Fruit fly (Drosophila melanogaster) whole organism, embryonic: ENCODE measurements around the gene Alh.

Source experiments
- Aef1 ChIP-seq: fragments of 200-800 bp; sonication (Bioruptor generic); IDR thresholded peaks from 3 replicates; pipeline ENCODE4 v1.3.6; 2022; ENCODE audit warnings: missing biosample characterization, missing genetic modification characterization
- BEAF-32 ChIP-seq: fragments of 200-800 bp; sonication (Bioruptor generic); optimal IDR thresholded peaks from 3 replicates; lab custom pipeline; 2017; ENCODE audit warnings: missing biosample characterization, missing genetic modification characterization, mild to moderate bottlenecking, moderate library complexity, missing genetic modification reagents
- CG13123 ChIP-seq: fragments of 200-800 bp; sonication (Bioruptor generic); optimal IDR thresholded peaks from 2 replicates; lab custom pipeline; 2016; ENCODE audit warnings: missing biosample characterization, missing genetic modification characterization
- CG15514 ChIP-seq: fragments of 200-800 bp; sonication (Bioruptor generic); optimal IDR thresholded peaks from 3 replicates; lab custom pipeline; 2017; ENCODE audit warnings: missing biosample characterization, missing genetic modification characterization, mild to moderate bottlenecking, moderate library complexity, missing genetic modification reagents
- CG1602 ChIP-seq: fragments of 200-800 bp; sonication (Bioruptor generic); optimal IDR thresholded peaks from 3 replicates; lab custom pipeline; 2016; ENCODE audit warnings: missing biosample characterization, missing genetic modification characterization
- CG17802 ChIP-seq: fragments of 200-800 bp; sonication (Bioruptor generic); optimal IDR thresholded peaks from 2 replicates; lab custom pipeline; 2018; ENCODE audit warnings: missing biosample characterization, mild to moderate bottlenecking, missing genetic modification characterization, moderate library complexity
- CG34224 ChIP-seq: fragments of 200-800 bp; sonication (Bioruptor generic); IDR thresholded peaks from 3 replicates; pipeline ENCODE4 v1.3.6; 2022; ENCODE audit warnings: missing biosample characterization, missing genetic modification characterization; ENCODE audit not compliant: partially characterized antibody
- CG42726 ChIP-seq: fragments of 200-800 bp; sonication (Bioruptor generic); IDR thresholded peaks from 2 replicates; pipeline ENCODE4 v1.3.6; 2022; ENCODE audit warnings: missing biosample characterization, missing genetic modification characterization; ENCODE audit not compliant: partially characterized antibody
- CG4617 ChIP-seq: fragments of 200-800 bp; sonication (Bioruptor generic); optimal IDR thresholded peaks from 3 replicates; lab custom pipeline; 2016; ENCODE audit warnings: missing biosample characterization, missing genetic modification characterization, borderline replicate concordance
- CG4707 ChIP-seq: fragments of 200-800 bp; sonication (Bioruptor generic); optimal IDR thresholded peaks from 2 replicates; lab custom pipeline; 2018; ENCODE audit warnings: missing biosample characterization, mild to moderate bottlenecking, missing genetic modification characterization, moderate library complexity
- CG7271 ChIP-seq: fragments of 200-800 bp; sonication (Bioruptor generic); optimal IDR thresholded peaks from 2 replicates; lab custom pipeline; 2018; ENCODE audit warnings: missing biosample characterization, mild to moderate bottlenecking, missing genetic modification characterization, moderate library complexity
- CG7556 ChIP-seq: fragments of 200-800 bp; sonication (Bioruptor generic); optimal IDR thresholded peaks from 2 replicates; lab custom pipeline; 2017; ENCODE audit warnings: missing biosample characterization, mild to moderate bottlenecking, missing genetic modification characterization
- CG8359 ChIP-seq: fragments of 200-800 bp; sonication (Bioruptor generic); optimal IDR thresholded peaks from 2 replicates; lab custom pipeline; 2017; ENCODE audit warnings: missing biosample characterization, mild to moderate bottlenecking, missing genetic modification characterization, borderline replicate concordance
- CG8944 ChIP-seq: fragments of 200-800 bp; sonication (Bioruptor generic); optimal IDR thresholded peaks from 3 replicates; lab custom pipeline; 2016; ENCODE audit warnings: missing biosample characterization, missing genetic modification characterization
- CG9215 ChIP-seq: fragments of 200-800 bp; sonication (Bioruptor generic); IDR thresholded peaks from 2 replicates; pipeline ENCODE4 v1.3.6; 2022; ENCODE audit warnings: missing biosample characterization, missing genetic modification characterization
- CrebB ChIP-seq: fragments of 200-800 bp; sonication (Bioruptor generic); optimal IDR thresholded peaks from 3 replicates; lab custom pipeline; 2018; ENCODE audit warnings: missing biosample characterization, mild to moderate bottlenecking, missing genetic modification characterization
- Dad ChIP-seq: fragments of 200-800 bp; sonication (Bioruptor generic); optimal IDR thresholded peaks from 3 replicates; lab custom pipeline; 2016; ENCODE audit warnings: missing biosample characterization, missing genetic modification characterization
- Dip2 ChIP-seq: fragments of 200-800 bp; sonication (Bioruptor generic); IDR thresholded peaks from 2 replicates; pipeline ENCODE4 v1.3.6; 2022; ENCODE audit warnings: missing biosample characterization, missing genetic modification characterization
- Dip3 ChIP-seq: fragments of 200-800 bp; sonication (Bioruptor generic); optimal IDR thresholded peaks from 3 replicates; lab custom pipeline; 2016; ENCODE audit warnings: missing biosample characterization, missing genetic modification characterization
- Doc3 ChIP-seq: fragments of 200-800 bp; sonication (Bioruptor generic); IDR thresholded peaks from 3 replicates; pipeline ENCODE4 v1.3.6; 2022; ENCODE audit warnings: missing biosample characterization, missing genetic modification characterization; ENCODE audit not compliant: partially characterized antibody
- Dp ChIP-seq: fragments of 200-800 bp; sonication (Bioruptor generic); optimal IDR thresholded peaks from 2 replicates; lab custom pipeline; 2018; ENCODE audit warnings: missing biosample characterization, mild to moderate bottlenecking, missing genetic modification characterization, moderate library complexity
- HLH54F ChIP-seq: fragments of 200-800 bp; sonication (Bioruptor generic); optimal IDR thresholded peaks from 3 replicates; lab custom pipeline; 2016; ENCODE audit warnings: missing biosample characterization, missing genetic modification characterization
- Hr39 ChIP-seq: fragments of >200 bp; optimal IDR thresholded peaks from 2 replicates; lab custom pipeline; 2017
- Max ChIP-seq: fragments of 200-800 bp; sonication (Bioruptor generic); optimal IDR thresholded peaks from 2 replicates; lab custom pipeline; 2016; ENCODE audit warnings: missing biosample characterization, mild to moderate bottlenecking, missing genetic modification characterization
- Mrtf ChIP-seq: fragments of 200-800 bp; sonication (Bioruptor generic); IDR thresholded peaks from 3 replicates; pipeline ENCODE4 v1.3.6; 2022; ENCODE audit warnings: missing biosample characterization, missing genetic modification characterization
- NC2β ChIP-seq: fragments of 200-800 bp; sonication (Bioruptor generic); optimal IDR thresholded peaks from 2 replicates; lab custom pipeline; 2016; ENCODE audit warnings: missing biosample characterization, missing genetic modification characterization
- Oaz ChIP-seq: fragments of 200-800 bp; sonication (Bioruptor generic); IDR thresholded peaks from 2 replicates; pipeline ENCODE4 v1.3.6; 2022; ENCODE audit warnings: missing biosample characterization, missing genetic modification characterization
- Scr ChIP-seq: fragments of 200-800 bp; sonication (Bioruptor generic); IDR thresholded peaks from 2 replicates; pipeline ENCODE4 v1.3.6; 2022; ENCODE audit warnings: missing biosample characterization, missing genetic modification characterization; ENCODE audit not compliant: partially characterized antibody
- Stat92E ChIP-seq, 3 experiments: fragments of >200 bp in 2 of 3; fragments of 200-800 bp in 1 of 3; sonication (Bioruptor generic) in 1 of 3; optimal IDR thresholded peaks; 2 replicates each; lab custom pipeline; 2017 to 2019; ENCODE audit warnings: missing biosample characterization in 3 of 3, missing genetic modification characterization in 3 of 3, mild to moderate bottlenecking in 1 of 3, moderate library complexity in 1 of 3
- ab ChIP-seq: fragments of 200-800 bp; sonication (Bioruptor generic); optimal IDR thresholded peaks from 2 replicates; lab custom pipeline; 2016; ENCODE audit warnings: missing biosample characterization, missing genetic modification characterization
- bab2 ChIP-seq: fragments of 200-800 bp; sonication (Bioruptor generic); optimal IDR thresholded peaks from 2 replicates; lab custom pipeline; 2016; ENCODE audit warnings: missing biosample characterization, missing genetic modification characterization
- disco-r ChIP-seq: fragments of 200-800 bp; sonication (Bioruptor generic); optimal IDR thresholded peaks from 2 replicates; lab custom pipeline; 2016; ENCODE audit warnings: missing biosample characterization, missing genetic modification characterization
- exex ChIP-seq: fragments of 200-800 bp; sonication (Bioruptor generic); optimal IDR thresholded peaks from 4 replicates; lab custom pipeline; 2018; ENCODE audit warnings: missing biosample characterization, mild to moderate bottlenecking, missing genetic modification characterization, moderate library complexity
- eyg ChIP-seq: fragments of 200-800 bp; sonication (Bioruptor generic); optimal IDR thresholded peaks from 3 replicates; lab custom pipeline; 2016; ENCODE audit warnings: missing biosample characterization, missing genetic modification characterization
- ftz-f1 ChIP-seq: fragments of 200-800 bp; sonication (Bioruptor generic); optimal IDR thresholded peaks from 2 replicates; lab custom pipeline; 2016; ENCODE audit warnings: missing biosample characterization, missing genetic modification characterization
- gce ChIP-seq: fragments of 200-800 bp; sonication (Bioruptor generic); IDR thresholded peaks from 3 replicates; pipeline ENCODE4 v1.3.6; 2022; ENCODE audit warnings: missing biosample characterization, missing genetic modification characterization
- gem ChIP-seq: fragments of 200-800 bp; sonication (Bioruptor generic); optimal IDR thresholded peaks from 2 replicates; lab custom pipeline; 2019; ENCODE audit warnings: missing biosample characterization, mild to moderate bottlenecking, missing genetic modification characterization, moderate library complexity
- jing ChIP-seq: fragments of 200-800 bp; sonication (Bioruptor generic); optimal IDR thresholded peaks from 2 replicates; lab custom pipeline; 2018; ENCODE audit warnings: missing biosample characterization, mild to moderate bottlenecking, missing genetic modification characterization
- pho ChIP-seq: fragments of 200-800 bp; sonication (Bioruptor generic); optimal IDR thresholded peaks from 2 replicates; lab custom pipeline; 2016; ENCODE audit warnings: missing biosample characterization, missing genetic modification characterization
- pros ChIP-seq: fragments of 200-800 bp; sonication (Bioruptor generic); optimal IDR thresholded peaks from 3 replicates; lab custom pipeline; 2019; ENCODE audit warnings: missing biosample characterization, mild to moderate bottlenecking, missing genetic modification characterization, moderate library complexity
- ro ChIP-seq: fragments of 200-800 bp; sonication (Bioruptor generic); IDR thresholded peaks from 2 replicates; pipeline ENCODE4 v1.3.6; 2022; ENCODE audit warnings: missing biosample characterization, missing genetic modification characterization
- scrt ChIP-seq: fragments of 200-800 bp; sonication (Bioruptor generic); optimal IDR thresholded peaks from 2 replicates; lab custom pipeline; 2018; ENCODE audit warnings: missing biosample characterization, mild to moderate bottlenecking, missing genetic modification characterization, moderate library complexity
- sisA ChIP-seq: fragments of 200-800 bp; sonication (Bioruptor generic); IDR thresholded peaks from 2 replicates; pipeline ENCODE4 v1.3.6; 2022; ENCODE audit warnings: missing biosample characterization, missing genetic modification characterization
- slbo ChIP-seq: fragments of 200-800 bp; sonication (Bioruptor generic); IDR thresholded peaks from 2 replicates; pipeline ENCODE4 v1.3.6; 2022; ENCODE audit warnings: missing biosample characterization, missing genetic modification characterization
- slou ChIP-seq: fragments of 200-800 bp; sonication (Bioruptor generic); optimal IDR thresholded peaks from 3 replicates; lab custom pipeline; 2016; ENCODE audit warnings: missing biosample characterization, missing genetic modification characterization
- ssp ChIP-seq: fragments of 200-800 bp; sonication (Bioruptor generic); IDR thresholded peaks from 2 replicates; pipeline ENCODE4 v1.3.6; 2022; ENCODE audit warnings: missing biosample characterization, missing genetic modification characterization
- tio ChIP-seq: fragments of 200-800 bp; sonication (Bioruptor generic); optimal IDR thresholded peaks from 2 replicates; lab custom pipeline; 2017; ENCODE audit warnings: missing biosample characterization, missing genetic modification characterization, inconsistent platforms
- tll ChIP-seq, 2 experiments: fragments of 200-800 bp in 1 of 2; fragments of >200 bp in 1 of 2; sonication (Bioruptor generic) in 1 of 2; optimal IDR thresholded peaks; 2 replicates each; lab custom pipeline; 2017 to 2019; ENCODE audit warnings: missing biosample characterization in 2 of 2, missing genetic modification characterization in 2 of 2, mild to moderate bottlenecking in 1 of 2, moderate library complexity in 1 of 2

Gene Alh

DNA sequence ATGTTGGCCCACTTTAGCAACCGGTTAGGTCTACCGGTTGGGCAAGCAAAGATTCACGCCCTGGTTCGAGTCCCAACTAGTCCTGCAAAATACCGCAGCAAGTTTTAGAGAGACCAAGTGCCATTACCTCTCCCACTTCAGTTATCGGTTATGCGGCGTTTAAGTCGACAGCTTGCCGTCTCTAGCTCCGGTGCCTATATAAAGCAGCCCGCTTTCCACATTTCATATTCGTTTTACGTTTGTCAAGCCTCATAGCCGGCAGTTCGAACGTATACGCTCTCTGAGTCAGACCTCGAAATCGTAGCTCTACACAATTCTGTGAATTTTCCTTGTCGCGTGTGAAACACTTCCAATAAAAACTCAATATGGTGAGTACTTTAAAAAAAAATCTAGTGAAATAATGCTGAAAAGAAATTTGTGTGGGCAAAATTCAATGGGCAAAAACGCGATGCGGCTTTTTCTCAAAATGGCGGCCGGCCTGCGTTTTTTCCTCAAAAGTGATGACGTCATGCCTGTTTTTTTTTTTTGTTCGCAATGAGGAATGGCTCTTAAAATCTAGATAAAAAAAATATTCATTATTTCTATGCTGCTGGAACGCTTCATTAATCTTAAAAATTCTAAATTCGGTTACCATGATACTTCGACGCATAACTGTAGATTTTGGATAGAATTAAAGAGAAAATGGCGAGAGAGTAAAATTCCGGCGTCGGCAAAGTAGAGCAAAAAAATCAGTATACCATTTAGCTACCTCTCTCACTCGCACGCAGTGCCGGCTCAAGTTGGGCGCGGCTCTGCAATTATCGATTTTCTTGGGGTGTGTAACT is 37.4 kb downstream of the Alh start, which contains the start of gene alphaTub84B (continued):
- TF ChIP-seq Hr39 (lab: Kevin White, UChicago): no peak
- peak; percentile 89 for TF ChIP-seq CG42726 (GFP tag; lab: Robert Waterston, UW)
- TF ChIP-seq CG13123 (GFP tag; lab: Kevin White, UChicago): peak; percentile 56
- peak; percentile 43 for TF ChIP-seq CG17802 (tag; lab: Kevin White, UChicago)
- no peak for TF ChIP-seq exex
- TF ChIP-seq CG34224 (GFP tag; lab: Robert Waterston, UW): peak; percentile 38; the same call in 2 of the 3 replicates
- peak; percentile 55 for TF ChIP-seq HLH54F (GFP tag; lab: Kevin White, UChicago)
- no peak for TF ChIP-seq Dip2 (GFP tag; lab: Robert Waterston, UW)
- peak; percentile 80 for TF ChIP-seq eyg
- peak; percentile 56 for TF ChIP-seq BEAF-32
- no peak for TF ChIP-seq tll (GFP tag; optimal IDR thresholded peaks at IDR 0.05; lab: Kevin White, UChicago)
- no peak for TF ChIP-seq Doc3 (GFP tag; lab: Robert Waterston, UW)
- no peak for TF ChIP-seq CG8359 (GFP tag; lab: Kevin White, UChicago)
- peak; percentile 64 for TF ChIP-seq pho
- peak; percentile 47 for TF ChIP-seq Dad (GFP tag; lab: Kevin White, UChicago)
- TF ChIP-seq Max (GFP tag; lab: Kevin White, UChicago): peak; percentile 45
- 0 out of 3 replicates have a peak, but pooled peaks have one; percentile 26 for TF ChIP-seq Mrtf (GFP tag; lab: Robert Waterston, UW)
- peak; percentile 33 for TF ChIP-seq pros
- TF ChIP-seq Stat92E (GFP tag; optimal IDR thresholded peaks at IDR 0.05; lab: Kevin White, UChicago): peak in 1 of 3 experiments; percentile 96
- TF ChIP-seq ftz-f1 (GFP tag; lab: Kevin White, UChicago): peak; percentile 75
- peak; percentile 33 for TF ChIP-seq Dip3
- TF ChIP-seq CG1602 (GFP tag; lab: Kevin White, UChicago): no peak
- TF ChIP-seq slou (GFP tag; lab: Kevin White, UChicago): peak; percentile 35
- TF ChIP-seq CrebB (tag; lab: Kevin White, UChicago): peak; percentile 81
- no peak for TF ChIP-seq ab
- peak; percentile 60 for TF ChIP-seq CG7556
- peak; percentile 39 for TF ChIP-seq gem
- no peak for TF ChIP-seq CG4617 (GFP tag; lab: Kevin White, UChicago)
- TF ChIP-seq ro (GFP tag; lab: Robert Waterston, UW): no peak
- peak; percentile 35 for TF ChIP-seq Dp (GFP tag; lab: Kevin White, UChicago)
- TF ChIP-seq tio (GFP tag; lab: Kevin White, UChicago): no peak
- TF ChIP-seq bab2 (GFP tag; lab: Kevin White, UChicago): peak; percentile 48
- no peak for TF ChIP-seq jing (GFP tag; lab: Kevin White, UChicago)
- peak; percentile 59; the same call in 1 of the 3 replicates for TF ChIP-seq gce
- TF ChIP-seq CG9215 (GFP tag; lab: Robert Waterston, UW): peak; percentile 32; the same call in 1 of the 2 replicates
- peak; percentile 68 for TF ChIP-seq CG4707
- TF ChIP-seq slbo (GFP tag; lab: Robert Waterston, UW): peak; percentile 67
- peak; percentile 46; the same call in 1 of the 2 replicates for TF ChIP-seq ssp (GFP tag; lab: Robert Waterston, UW)
- TF ChIP-seq sisA: no peak
- peak; percentile 31 for TF ChIP-seq CG8944 (GFP tag; lab: Kevin White, UChicago)
- peak; percentile 76 for TF ChIP-seq scrt
- peak; percentile 55 for TF ChIP-seq disco-r (GFP tag; lab: Kevin White, UChicago)
- TF ChIP-seq Aef1 (GFP tag; lab: Robert Waterston, UW): peak; percentile 15; the same call in 2 of the 3 replicates
- TF ChIP-seq CG15514 (GFP tag; lab: Kevin White, UChicago): peak; percentile 62
- peak; percentile 35 for TF ChIP-seq CG7271 (tag; lab: Kevin White, UChicago)
- TF ChIP-seq NC2β (GFP tag; lab: Kevin White, UChicago): peak; percentile 87
- TF ChIP-seq Oaz (GFP tag; lab: Robert Waterston, UW): no peak
- no peak; the same call in none of the 2 replicates for TF ChIP-seq Scr
